Worm (Caenorhabditis elegans) whole organism, L2 larva: ENCODE data around the gene Y53F4B.20.

ENCODE experiments used
- alr-1 ChIP-seq: fragments of 150-350 bp; optimal IDR thresholded peaks from 2 replicates; lab custom pipeline; 2014; ENCODE audit warnings: missing biosample characterization, missing genetic modification characterization
- ceh-16 ChIP-seq: fragments of 150-350 bp; optimal IDR thresholded peaks from 2 replicates; lab custom pipeline; 2014; ENCODE audit warnings: missing biosample characterization, missing genetic modification characterization
- nhr-12 ChIP-seq: fragments of 150-350 bp; optimal IDR thresholded peaks from 2 replicates; lab custom pipeline; 2014; ENCODE audit warnings: missing biosample characterization, missing genetic modification characterization
- nhr-129 ChIP-seq: fragments of 150-350 bp; optimal IDR thresholded peaks from 2 replicates; lab custom pipeline; 2014; ENCODE audit warnings: missing biosample characterization, missing genetic modification characterization
- unc-39 ChIP-seq: fragments of 150-350 bp; optimal IDR thresholded peaks from 2 replicates; lab custom pipeline; 2014; ENCODE audit warnings: missing biosample characterization, missing genetic modification characterization
- unc-62 ChIP-seq: fragments of 150-350 bp; optimal IDR thresholded peaks from 2 replicates; lab custom pipeline; 2014; ENCODE audit warnings: missing biosample characterization, missing genetic modification reagents, missing genetic modification characterization

DNA sequence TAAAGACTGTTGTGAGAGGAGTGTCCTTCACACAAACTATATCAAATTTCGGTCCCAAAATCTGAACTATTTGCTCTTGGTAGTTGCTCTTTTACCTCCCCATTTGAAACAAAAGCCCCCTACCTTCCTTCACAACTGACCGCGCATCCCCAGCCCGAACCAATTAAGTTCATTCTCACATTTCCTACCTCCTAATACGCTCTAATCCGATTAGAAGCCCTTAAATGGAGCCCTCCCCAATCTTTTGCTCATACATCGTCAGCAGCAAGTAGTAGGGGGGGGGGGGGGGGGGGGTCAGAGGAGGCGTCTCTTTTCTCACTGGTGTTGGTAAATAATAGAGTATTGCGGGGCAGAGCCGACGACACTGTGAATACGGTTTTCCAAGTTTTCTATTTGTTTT lies 3.7 kb upstream of the Y53F4B.20 start:
- TF ChIP-seq unc-62 (GFP tag; lab: Kevin White, UChicago), result no peak
- no peak for TF ChIP-seq unc-39 (tag; lab: Kevin White, UChicago)
- TF ChIP-seq alr-1, result no peak
- TF ChIP-seq nhr-129 (tag; lab: Kevin White, UChicago), result no peak
- TF ChIP-seq ceh-16 (tag; lab: Kevin White, UChicago), result no peak
- TF ChIP-seq nhr-12 (tag; lab: Kevin White, UChicago), result no peak
